Fruit fly (Drosophila melanogaster) whole organism, adult: ENCODE results near the gene Tnks.

Source experiments
- CG14711 ChIP-seq: fragments of 200-800 bp; sonication (Bioruptor generic); optimal IDR thresholded peaks from 2 replicates; lab custom pipeline; 2018; ENCODE audit warnings: missing biosample characterization, mild to moderate bottlenecking, missing genetic modification characterization, moderate library complexity
- Clk ChIP-seq: fragments of 200-800 bp; sonication (Bioruptor generic); optimal IDR thresholded peaks from 2 replicates; lab custom pipeline; 2017; ENCODE audit warnings: missing biosample characterization, missing genetic modification characterization

DNA sequence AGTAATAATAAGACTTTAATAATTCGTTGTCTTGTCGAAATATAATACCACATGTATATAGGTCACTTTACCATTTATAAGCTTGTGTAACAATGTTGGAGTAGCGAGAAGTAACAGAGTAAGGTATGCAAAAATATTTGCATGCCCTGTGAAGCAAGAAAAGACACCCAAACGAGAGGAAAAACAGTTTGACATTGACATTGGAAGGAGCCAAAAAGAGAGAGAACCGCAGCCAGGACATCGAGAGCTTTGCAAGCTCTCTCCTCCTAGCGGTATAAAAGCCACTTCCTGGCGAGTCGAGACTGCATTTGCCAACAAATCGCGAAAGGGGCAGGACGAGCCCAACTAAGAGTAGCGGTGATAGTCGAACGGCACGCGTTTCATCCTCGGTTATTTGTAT, 47.7 kb downstream of the Tnks start, which contains the start of gene CG5079:
- no peak for TF ChIP-seq Clk (GFP tag; lab: Kevin White, UChicago)
- no peak for TF ChIP-seq CG14711
